Worm (Caenorhabditis elegans) whole organism, L4 larva: ENCODE measurements around the gene crh-2.

Experiments
- D1046.2 ChIP-seq: fragments of 200-800 bp; sonication (Bioruptor generic); IDR thresholded peaks from 2 replicates; pipeline ENCODE4 v1.3.6; 2022; ENCODE audit warnings: missing genetic modification characterization, missing compliant biosample characterization
- F10B5.3 ChIP-seq: sonication (generic microtip); optimal IDR thresholded peaks from 2 replicates; lab custom pipeline; 2016; ENCODE audit warnings: mild to moderate bottlenecking, missing genetic modification characterization, missing compliant biosample characterization
- F26F4.8 ChIP-seq: fragments of 200-800 bp; sonication (Bioruptor generic); conservative IDR thresholded peaks from 2 replicates; pipeline ENCODE4 v1.3.6; 2022; ENCODE audit warnings: missing genetic modification characterization, missing compliant biosample characterization
- F44E2.7 ChIP-seq: fragments of 200-800 bp; sonication (Bioruptor generic); IDR thresholded peaks from 2 replicates; pipeline ENCODE4 v2.1.2; 2022; ENCODE audit warnings: missing genetic modification characterization, missing compliant biosample characterization
- R02D3.7 ChIP-seq: fragments of 150-350 bp; sonication (generic microtip); optimal IDR thresholded peaks from 3 replicates; lab custom pipeline; 2014; ENCODE audit warnings: missing biosample characterization, missing genetic modification characterization
- T20F7.1 ChIP-seq: fragments of 200-800 bp; sonication (Bioruptor generic); optimal IDR thresholded peaks from 2 replicates; lab custom pipeline; 2018; ENCODE audit warnings: mild to moderate bottlenecking, missing genetic modification characterization, missing compliant biosample characterization
- Y5F2A.4 ChIP-seq: fragments of 200-800 bp; sonication (Bioruptor generic); optimal IDR thresholded peaks from 2 replicates; lab custom pipeline; 2018; ENCODE audit warnings: mild to moderate bottlenecking, missing genetic modification characterization, missing compliant biosample characterization
- Y75B8A.6 ChIP-seq: fragments of 200-800 bp; sonication (Bioruptor generic); IDR thresholded peaks from 2 replicates; pipeline ENCODE4 v1.3.6; 2022; ENCODE audit warnings: missing genetic modification reagents, missing genetic modification characterization, missing compliant biosample characterization
- ZK337.2 ChIP-seq: fragments of 200-800 bp; sonication (Bioruptor generic); IDR thresholded peaks from 2 replicates; pipeline ENCODE4 v1.3.6; 2022; ENCODE audit warnings: missing genetic modification reagents, missing genetic modification characterization, missing compliant biosample characterization
- ZK546.5 ChIP-seq, 2 experiments: sonication (generic microtip); optimal IDR thresholded peaks; 2 replicates each; lab custom pipeline; 2017; ENCODE audit warnings: missing biosample characterization in 2 of 2, missing genetic modification characterization in 2 of 2
- aha-1 ChIP-seq: fragments of 150-350 bp; peaks from one replicate; lab custom pipeline; 2014; ENCODE audit warnings: missing biosample characterization, missing genetic modification characterization
- aly-2 ChIP-seq: sonication (generic microtip); optimal IDR thresholded peaks from 2 replicates; lab custom pipeline; 2018; ENCODE audit warnings: missing biosample characterization, missing genetic modification characterization
- ama-1 ChIP-seq: fragments of 150-350 bp; optimal IDR thresholded peaks from 2 replicates; lab custom pipeline; 2014; ENCODE audit warnings: inconsistent platforms, mixed read lengths
- attf-4 ChIP-seq: sonication (generic microtip); optimal IDR thresholded peaks from 3 replicates; lab custom pipeline; 2017; ENCODE audit warnings: missing biosample characterization, missing genetic modification characterization
- ceh-20 ChIP-seq: fragments of 200-800 bp; sonication (Bioruptor generic); IDR thresholded peaks from 2 replicates; pipeline ENCODE4 v1.3.6; 2022; ENCODE audit warnings: missing genetic modification reagents, missing genetic modification characterization, missing compliant biosample characterization
- ceh-28 ChIP-seq: fragments of 150-350 bp; optimal IDR thresholded peaks from 2 replicates; lab custom pipeline; 2014; ENCODE audit warnings: missing biosample characterization, missing genetic modification reagents, missing genetic modification characterization
- ceh-32 ChIP-seq: sonication (generic microtip); optimal IDR thresholded peaks from 2 replicates; lab custom pipeline; 2016; ENCODE audit warnings: mild to moderate bottlenecking, missing genetic modification characterization, missing compliant biosample characterization; ENCODE audit not compliant: poor library complexity
- ceh-44 ChIP-seq: fragments of 200-800 bp; sonication (Bioruptor generic); IDR thresholded peaks from 2 replicates; pipeline ENCODE4 v1.3.6; 2022; ENCODE audit warnings: missing genetic modification reagents, missing genetic modification characterization, missing compliant biosample characterization
- ceh-62 ChIP-seq: sonication (generic microtip); optimal IDR thresholded peaks from 2 replicates; lab custom pipeline; 2017; ENCODE audit warnings: missing biosample characterization, missing genetic modification characterization
- cey-2 ChIP-seq: sonication (generic microtip); optimal IDR thresholded peaks from 3 replicates; lab custom pipeline; 2017; ENCODE audit warnings: missing genetic modification characterization, mild to moderate bottlenecking, missing compliant biosample characterization, antibody characterized with exemption, borderline replicate concordance; ENCODE audit not compliant: insufficient read depth
- daf-12 ChIP-seq: fragments of 150-350 bp; optimal IDR thresholded peaks from 2 replicates; lab custom pipeline; 2014; ENCODE audit warnings: missing biosample characterization, missing genetic modification reagents, missing genetic modification characterization
- daf-16 ChIP-seq, 3 experiments: sonication (generic microtip); optimal IDR thresholded peaks; 2 replicates each; lab custom pipeline; 2016 to 2017; ENCODE audit warnings: missing genetic modification characterization in 3 of 3, missing genetic modification reagents in 3 of 3, mild to moderate bottlenecking in 2 of 3, missing compliant biosample characterization in 2 of 3, missing biosample characterization in 1 of 3, moderate library complexity in 1 of 3
- daf-8 ChIP-seq: fragments of 200-800 bp; sonication (Bioruptor generic); IDR thresholded peaks from 2 replicates; pipeline ENCODE4 v1.3.6; 2022; ENCODE audit warnings: missing genetic modification characterization, missing compliant biosample characterization
- dmd-6 ChIP-seq: fragments of 200-800 bp; sonication (Bioruptor generic); IDR thresholded peaks from 2 replicates; pipeline ENCODE4 v1.3.6; 2022; ENCODE audit warnings: missing genetic modification reagents, missing genetic modification characterization, missing compliant biosample characterization
- dmd-8 ChIP-seq: fragments of 200-800 bp; sonication (Bioruptor generic); IDR thresholded peaks from 2 replicates; pipeline ENCODE4 v1.3.6; 2022; ENCODE audit warnings: missing genetic modification characterization, missing compliant biosample characterization
- duxl-1 ChIP-seq: sonication (generic microtip); optimal IDR thresholded peaks from 2 replicates; lab custom pipeline; 2016; ENCODE audit warnings: mild to moderate bottlenecking, missing genetic modification characterization, moderate library complexity, missing compliant biosample characterization; ENCODE audit not compliant: poor library complexity
- dve-1 ChIP-seq: sonication (generic microtip); optimal IDR thresholded peaks from 2 replicates; lab custom pipeline; 2017; ENCODE audit warnings: antibody characterized with exemption, mild to moderate bottlenecking, missing genetic modification characterization, missing compliant biosample characterization; ENCODE audit not compliant: insufficient read depth
- gei-8 ChIP-seq: fragments of 200-800 bp; sonication (Bioruptor generic); optimal IDR thresholded peaks from 2 replicates; lab custom pipeline; 2018; ENCODE audit warnings: mild to moderate bottlenecking, missing genetic modification characterization, missing compliant biosample characterization
- hlh-30 ChIP-seq: sonication (generic microtip); optimal IDR thresholded peaks from 2 replicates; lab custom pipeline; 2017; ENCODE audit warnings: antibody characterized with exemption, mild to moderate bottlenecking, missing genetic modification characterization, missing compliant biosample characterization; ENCODE audit not compliant: insufficient read depth
- lim-7 ChIP-seq: fragments of 200-800 bp; sonication (Bioruptor generic); IDR thresholded peaks from 2 replicates; pipeline ENCODE4 v1.3.6; 2022; ENCODE audit warnings: missing genetic modification characterization, missing compliant biosample characterization
- lin-13 ChIP-seq: fragments of 150-350 bp; optimal IDR thresholded peaks from 2 replicates; lab custom pipeline; 2014; ENCODE audit warnings: missing biosample characterization, missing genetic modification reagents, missing genetic modification characterization
- lin-38 ChIP-seq: fragments of 200-800 bp; sonication (Bioruptor generic); IDR thresholded peaks from 2 replicates; pipeline ENCODE4 v1.3.6; 2022; ENCODE audit warnings: missing genetic modification reagents, missing genetic modification characterization, missing compliant biosample characterization
- madf-5 ChIP-seq, 2 experiments: fragments of 200-800 bp; sonication (Bioruptor generic); IDR thresholded peaks; 2 replicates each; pipeline ENCODE4 v1.3.6; 2022; ENCODE audit warnings: missing compliant biosample characterization in 2 of 2, missing genetic modification characterization in 2 of 2
- madf-9 ChIP-seq: fragments of 200-800 bp; sonication (Bioruptor generic); conservative IDR thresholded peaks from 2 replicates; pipeline ENCODE4 v1.3.6; 2022; ENCODE audit warnings: missing genetic modification reagents, missing genetic modification characterization, missing compliant biosample characterization
- mdl-1 ChIP-seq, 2 experiments: fragments of 150-350 bp in 1 of 2; sonication (generic microtip) in 1 of 2; optimal IDR thresholded peaks; 2 replicates each; lab custom pipeline; 2014 to 2017; ENCODE audit warnings: missing biosample characterization in 2 of 2, missing genetic modification characterization in 2 of 2
- mes-2 ChIP-seq: sonication (generic microtip); optimal IDR thresholded peaks from 2 replicates; lab custom pipeline; 2016; ENCODE audit warnings: missing genotype, mild to moderate bottlenecking, missing genetic modification characterization, missing compliant biosample characterization; ENCODE audit not compliant: poor library complexity, severe bottlenecking
- nhr-10 ChIP-seq: fragments of 150-350 bp; optimal IDR thresholded peaks from 2 replicates; lab custom pipeline; 2014; ENCODE audit warnings: missing biosample characterization, missing genetic modification characterization
- nhr-11 ChIP-seq: fragments of 150-350 bp; optimal IDR thresholded peaks from 2 replicates; lab custom pipeline; 2014; ENCODE audit warnings: missing biosample characterization, missing genetic modification characterization
- nhr-6 ChIP-seq: fragments of 150-350 bp; optimal IDR thresholded peaks from 2 replicates; lab custom pipeline; 2014; ENCODE audit warnings: missing biosample characterization, missing genetic modification characterization
- nhr-76 ChIP-seq: fragments of 150-350 bp; optimal IDR thresholded peaks from 2 replicates; lab custom pipeline; 2014; ENCODE audit warnings: missing biosample characterization, missing genetic modification characterization
- php-3 ChIP-seq: fragments of 200-800 bp; sonication (Bioruptor generic); IDR thresholded peaks from 2 replicates; pipeline ENCODE4 v1.3.6; 2022; ENCODE audit warnings: missing genetic modification reagents, missing genetic modification characterization, missing compliant biosample characterization
- rbr-2 ChIP-seq: sonication (generic microtip); optimal IDR thresholded peaks from 2 replicates; lab custom pipeline; 2016; ENCODE audit warnings: missing genotype, missing genetic modification characterization, missing compliant biosample characterization
- sdz-12 ChIP-seq: fragments of 200-800 bp; sonication (Bioruptor generic); optimal IDR thresholded peaks from 2 replicates; lab custom pipeline; 2018; ENCODE audit warnings: mild to moderate bottlenecking, missing genetic modification characterization, missing compliant biosample characterization
- skn-1 ChIP-seq: fragments of 150-350 bp; optimal IDR thresholded peaks from 2 replicates; lab custom pipeline; 2014; ENCODE audit warnings: missing biosample characterization, missing genetic modification characterization
- snpc-4 ChIP-seq: fragments of 150-350 bp; optimal IDR thresholded peaks from 2 replicates; lab custom pipeline; 2014; ENCODE audit warnings: missing biosample characterization, missing genetic modification characterization
- unc-62 ChIP-seq, 3 experiments: fragments of 150-350 bp in 1 of 3; sonication (generic microtip); optimal IDR thresholded peaks in 2 of 3; peaks in 1 of 3; 1 replicate in 1 of 3; 2 replicates in 2 of 3; lab custom pipeline; 2014 to 2017; ENCODE audit warnings: missing biosample characterization in 3 of 3, missing genetic modification characterization in 3 of 3, missing genetic modification reagents in 3 of 3, missing genotype in 1 of 3
- vab-7 ChIP-seq: fragments of 200-800 bp; sonication (Bioruptor generic); IDR thresholded peaks from 2 replicates; pipeline ENCODE4 v1.3.6; 2022; ENCODE audit warnings: missing genetic modification reagents, missing genetic modification characterization, missing compliant biosample characterization
- zag-1 ChIP-seq: fragments of 150-350 bp; optimal IDR thresholded peaks from 2 replicates; lab custom pipeline; 2014; ENCODE audit warnings: missing biosample characterization, missing genetic modification characterization
- zip-11 ChIP-seq: fragments of 200-800 bp; sonication (Bioruptor generic); IDR thresholded peaks from 2 replicates; pipeline ENCODE4 v1.3.6; 2022; ENCODE audit warnings: missing genetic modification characterization, missing compliant biosample characterization
- zip-2 ChIP-seq: fragments of 150-350 bp; optimal IDR thresholded peaks from 2 replicates; lab custom pipeline; 2014; ENCODE audit warnings: missing biosample characterization, missing genetic modification characterization
- ztf-11 ChIP-seq: fragments of 150-350 bp; optimal IDR thresholded peaks from 2 replicates; lab custom pipeline; 2014; ENCODE audit warnings: missing biosample characterization, missing genetic modification characterization
- ztf-7 ChIP-seq: fragments of 150-350 bp; optimal IDR thresholded peaks from 2 replicates; lab custom pipeline; 2014; ENCODE audit warnings: missing biosample characterization, missing genetic modification characterization

crh-2 gene

DNA sequence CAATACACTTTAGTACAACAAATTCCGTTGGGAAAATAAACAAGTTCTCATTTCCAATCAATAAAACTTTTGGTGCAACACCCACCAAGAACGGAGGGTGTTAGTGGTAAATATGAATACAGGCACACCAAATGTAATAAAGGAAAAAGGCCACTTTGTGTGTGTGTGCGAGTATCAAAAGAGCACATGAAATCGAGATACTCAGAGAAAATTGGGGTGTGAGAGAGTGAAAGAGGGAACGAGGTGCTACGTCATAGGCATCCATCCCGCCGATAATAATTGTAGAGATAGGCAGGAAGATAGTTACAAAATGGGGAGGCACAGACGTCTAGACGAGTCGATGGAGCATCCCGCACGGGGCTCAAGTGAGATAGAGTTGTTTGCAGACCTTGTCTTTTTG, 40.4 kb upstream of the crh-2 start:
- TF ChIP-seq F10B5.3 = no peak
- TF ChIP-seq aly-2 = no peak
- no peak for TF ChIP-seq zag-1 (tag; lab: Kevin White, UChicago)
- peak in 1 of 2 experiments; percentile 42 for TF ChIP-seq unc-62 (GFP tag; optimal IDR thresholded peaks at IDR 0.05 in 1 of 2; lab: Kevin White, UChicago)
- no peak for TF ChIP-seq unc-62 (tag; optimal IDR thresholded peaks at IDR 0.05; lab: Kevin White, UChicago)
- TF ChIP-seq daf-12 (tag; lab: Kevin White, UChicago) = no peak
- TF ChIP-seq mdl-1 (tag; optimal IDR thresholded peaks at IDR 0.05; lab: Kevin White, UChicago) = peak in 1 of 2 experiments; percentile 34
- TF ChIP-seq ztf-11 (tag; lab: Kevin White, UChicago) = no peak
- TF ChIP-seq dmd-8 = no peak
- TF ChIP-seq nhr-6 (tag; lab: Kevin White, UChicago) = no peak
- TF ChIP-seq sdz-12 (GFP tag; lab: Kevin White, UChicago) = no peak
- no peak for TF ChIP-seq daf-16 (GFP tag; optimal IDR thresholded peaks at IDR 0.05; lab: Kevin White, UChicago)
- peak; percentile 74 for TF ChIP-seq daf-16 (tag; optimal IDR thresholded peaks at IDR 0.05; lab: Kevin White, UChicago)
- no peak for TF ChIP-seq F26F4.8 (GFP tag; lab: Robert Waterston, UW)
- TF ChIP-seq ceh-62 (tag; lab: Kevin White, UChicago) = no peak
- no peak for TF ChIP-seq zip-11 (GFP tag; lab: Robert Waterston, UW)
- no peak for TF ChIP-seq D1046.2 (GFP tag; lab: Robert Waterston, UW)
- no peak for TF ChIP-seq skn-1
- TF ChIP-seq nhr-76 (tag; lab: Kevin White, UChicago) = no peak
- TF ChIP-seq attf-4 (tag; lab: Kevin White, UChicago) = no peak
- no peak for TF ChIP-seq F44E2.7 (GFP tag; lab: Robert Waterston, UW)
- peak; percentile 2 for TF ChIP-seq rbr-2 (tag; lab: Kevin White, UChicago)
- TF ChIP-seq daf-8 (GFP tag; lab: Robert Waterston, UW) = no peak
- TF ChIP-seq vab-7 = no peak
- TF ChIP-seq dmd-6 = peak; percentile 61
- TF ChIP-seq nhr-11 (tag; lab: Kevin White, UChicago) = no peak
- no peak for TF ChIP-seq Y5F2A.4 (GFP tag; lab: Kevin White, UChicago)
- no peak for TF ChIP-seq lim-7 (GFP tag; lab: Robert Waterston, UW)
- no peak for TF ChIP-seq ama-1 (lab: Kevin White, UChicago)
- TF ChIP-seq madf-9 (GFP tag; lab: Robert Waterston, UW) = no peak
- TF ChIP-seq mes-2 (tag; lab: Kevin White, UChicago) = peak; percentile 36
- peak; percentile 84 for TF ChIP-seq aha-1 (tag; lab: Kevin White, UChicago)
- TF ChIP-seq gei-8 (GFP tag; lab: Kevin White, UChicago) = no peak
- no peak for TF ChIP-seq hlh-30 (tag; lab: Kevin White, UChicago)
- TF ChIP-seq duxl-1 (tag; lab: Kevin White, UChicago) = no peak
- TF ChIP-seq php-3 (GFP tag; lab: Robert Waterston, UW) = no peak
- no peak for TF ChIP-seq ZK337.2 (GFP tag; lab: Robert Waterston, UW)
- no peak for TF ChIP-seq Y75B8A.6
- no peak for TF ChIP-seq ceh-44
- no peak for TF ChIP-seq snpc-4 (tag; lab: Kevin White, UChicago)
- TF ChIP-seq ztf-7 (tag; lab: Kevin White, UChicago) = no peak
- TF ChIP-seq madf-5 (GFP tag; IDR thresholded peaks at IDR 0.05; lab: Robert Waterston, UW) = no peak
- TF ChIP-seq zip-2 (tag; lab: Kevin White, UChicago) = no peak
- no peak for TF ChIP-seq ceh-32 (tag; lab: Kevin White, UChicago)
- TF ChIP-seq nhr-10 = no peak
- no peak for TF ChIP-seq ZK546.5 (tag; optimal IDR thresholded peaks at IDR 0.05; lab: Kevin White, UChicago)
- TF ChIP-seq ceh-28 (tag; lab: Kevin White, UChicago) = no peak
- no peak for TF ChIP-seq R02D3.7 (tag; lab: Kevin White, UChicago)
- TF ChIP-seq lin-38 = no peak
- TF ChIP-seq ceh-20 = no peak
- no peak for TF ChIP-seq cey-2 (tag; lab: Kevin White, UChicago)
- peak; percentile 63 for TF ChIP-seq dve-1 (tag; lab: Kevin White, UChicago)
- TF ChIP-seq lin-13 (GFP tag; lab: Kevin White, UChicago) = no peak
- no peak for TF ChIP-seq T20F7.1 (GFP tag; lab: Kevin White, UChicago)
